Fruit fly (Drosophila melanogaster) whole organism, adult: Measurements from ENCODE around the gene CG15773.
A peak's percentile ranks its signal among the peaks of the same experiment; 100 is the strongest.

Experiments
- CG11617 ChIP-seq: fragments of 200-800 bp; sonication (Bioruptor generic); optimal IDR thresholded peaks from 2 replicates; lab custom pipeline; 2017; ENCODE audit warnings: mild to moderate bottlenecking, missing biosample characterization, missing genetic modification reagents, missing genetic modification characterization
- CG12768 ChIP-seq: fragments of 200-800 bp; sonication (Bioruptor generic); optimal IDR thresholded peaks from 2 replicates; lab custom pipeline; 2017; ENCODE audit warnings: missing biosample characterization, missing genetic modification characterization, mild to moderate bottlenecking, moderate library complexity, missing genetic modification reagents
- CG14711 ChIP-seq: fragments of 200-800 bp; sonication (Bioruptor generic); optimal IDR thresholded peaks from 2 replicates; lab custom pipeline; 2018; ENCODE audit warnings: missing biosample characterization, mild to moderate bottlenecking, missing genetic modification characterization, moderate library complexity
- CG1620 ChIP-seq: fragments of 200-800 bp; sonication (Bioruptor generic); optimal IDR thresholded peaks from 2 replicates; lab custom pipeline; 2016; ENCODE audit warnings: missing biosample characterization, missing genetic modification characterization
- CG33017 ChIP-seq: fragments of 200-800 bp; sonication (Bioruptor generic); optimal IDR thresholded peaks from 2 replicates; lab custom pipeline; 2018; ENCODE audit warnings: missing biosample characterization, mild to moderate bottlenecking, missing genetic modification characterization, moderate library complexity
- CG5204 ChIP-seq: fragments of 200-800 bp; sonication (Bioruptor generic); optimal IDR thresholded peaks from 2 replicates; lab custom pipeline; 2016; ENCODE audit warnings: missing biosample characterization, missing genetic modification characterization
- CG7045 ChIP-seq: fragments of 200-800 bp; sonication (Bioruptor generic); optimal IDR thresholded peaks from 2 replicates; lab custom pipeline; 2017; ENCODE audit warnings: missing biosample characterization, mild to moderate bottlenecking, missing genetic modification characterization
- CG7101 ChIP-seq: fragments of 200-800 bp; sonication (Bioruptor generic); optimal IDR thresholded peaks from 2 replicates; lab custom pipeline; 2018; ENCODE audit warnings: missing biosample characterization, mild to moderate bottlenecking, missing genetic modification characterization, moderate library complexity
- Clk ChIP-seq: fragments of 200-800 bp; sonication (Bioruptor generic); optimal IDR thresholded peaks from 2 replicates; lab custom pipeline; 2017; ENCODE audit warnings: missing biosample characterization, missing genetic modification characterization
- Crg-1 ChIP-seq: fragments of 200-800 bp; sonication (Bioruptor generic); optimal IDR thresholded peaks from 2 replicates; lab custom pipeline; 2016; ENCODE audit warnings: missing biosample characterization, missing genetic modification characterization
- Hr96 ChIP-seq: fragments of 200-800 bp; sonication (Bioruptor generic); optimal IDR thresholded peaks from 2 replicates; lab custom pipeline; 2016; ENCODE audit warnings: missing biosample characterization, missing genetic modification characterization
- Mnt ChIP-seq: fragments of 200-800 bp; sonication (Bioruptor generic); optimal IDR thresholded peaks from 2 replicates; lab custom pipeline; 2016; ENCODE audit warnings: missing biosample characterization, mild to moderate bottlenecking, missing genetic modification characterization
- bab1 ChIP-seq: fragments of 200-800 bp; sonication (Bioruptor generic); optimal IDR thresholded peaks from 3 replicates; lab custom pipeline; 2019; ENCODE audit warnings: missing biosample characterization, mild to moderate bottlenecking, missing genetic modification characterization, moderate library complexity
- cic ChIP-seq: fragments of 200-800 bp; sonication (Bioruptor generic); optimal IDR thresholded peaks from 2 replicates; lab custom pipeline; 2017; ENCODE audit warnings: missing biosample characterization, mild to moderate bottlenecking, missing genetic modification characterization, moderate library complexity
- cnc ChIP-seq, 2 experiments: fragments of >200 bp; optimal IDR thresholded peaks; 2 replicates each; lab custom pipeline; 2017
- kay ChIP-seq: fragments of 200-800 bp; sonication (Bioruptor generic); peaks from one replicate; lab custom pipeline; 2016; ENCODE audit warnings: missing biosample characterization, missing genetic modification characterization, borderline replicate concordance
- ovo ChIP-seq: fragments of 200-800 bp; sonication (Bioruptor generic); optimal IDR thresholded peaks from 2 replicates; lab custom pipeline; 2016; ENCODE audit warnings: missing biosample characterization, missing genetic modification characterization
- pad ChIP-seq: fragments of 200-800 bp; sonication (Bioruptor generic); optimal IDR thresholded peaks from 3 replicates; lab custom pipeline; 2017; ENCODE audit warnings: missing biosample characterization, missing genetic modification characterization, mild to moderate bottlenecking, moderate library complexity, missing genetic modification reagents
- tj ChIP-seq: fragments of 200-800 bp; sonication (Bioruptor generic); optimal IDR thresholded peaks from 3 replicates; lab custom pipeline; 2017; ENCODE audit warnings: missing biosample characterization, mild to moderate bottlenecking, missing genetic modification characterization, moderate library complexity
- toe ChIP-seq: fragments of 200-800 bp; sonication (Bioruptor generic); optimal IDR thresholded peaks from 2 replicates; lab custom pipeline; 2016; ENCODE audit warnings: missing biosample characterization, missing genetic modification characterization

CG15773 gene

DNA sequence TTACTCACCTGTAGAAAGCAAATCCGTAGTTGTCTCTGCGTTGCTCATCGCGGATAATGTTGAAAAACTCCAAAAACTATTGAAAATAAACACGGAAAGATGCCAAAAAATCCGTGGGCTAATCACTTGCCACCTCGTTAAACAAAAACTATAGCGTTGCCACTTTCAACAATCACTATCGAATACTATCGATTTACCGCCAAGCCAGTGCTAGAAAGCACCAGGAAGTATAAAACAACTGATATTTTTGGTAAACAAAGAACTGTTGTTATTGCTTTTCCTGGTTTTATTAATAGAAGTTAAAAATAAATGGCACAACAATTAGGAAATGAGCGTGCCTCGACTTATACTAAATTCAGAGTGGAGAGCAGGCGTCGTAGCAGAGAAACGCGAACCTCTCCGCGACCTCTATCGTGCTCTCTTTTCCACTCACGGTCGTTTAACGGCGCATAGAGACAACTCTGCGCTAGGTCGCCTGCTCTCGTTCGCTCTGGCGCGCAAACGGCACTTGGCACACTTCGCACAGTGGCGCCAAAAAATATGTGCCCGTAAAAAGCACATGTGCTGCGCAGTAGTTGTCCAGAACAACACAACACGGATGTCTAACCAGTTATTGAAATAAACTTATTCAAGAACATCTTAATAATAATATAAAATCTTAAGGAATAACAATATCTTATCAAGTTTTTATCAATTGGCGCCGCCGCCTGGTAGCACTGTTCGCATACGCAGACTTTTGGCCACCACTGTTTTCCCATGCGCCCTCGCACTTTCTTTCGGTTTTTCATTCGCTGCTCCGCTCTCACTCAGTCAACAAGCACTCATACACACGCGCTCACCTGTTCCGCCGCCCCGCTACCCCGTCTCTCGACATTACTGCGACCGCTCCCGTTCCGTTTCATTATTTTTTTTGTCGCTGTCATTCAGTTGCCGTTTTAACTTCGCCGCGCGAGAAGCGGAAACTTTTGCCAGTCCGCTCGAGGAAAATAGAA is 22.6 kb downstream of the CG15773 start, which contains the start of the genes lin-52 and CG15771:
lin-52 (minus strand) TSS at position 122 of the 992 bp plus-strand sequence.
CG15771 (plus strand) TSS at position 738 of the 992 bp plus-strand sequence.
- TF ChIP-seq CG7045 (GFP tag; lab: Kevin White, UChicago) (peak; percentile 94), pad (GFP tag; lab: Kevin White, UChicago) (peak; percentile 93), cnc (optimal IDR thresholded peaks at IDR 0.05; lab: Kevin White, UChicago) (no peak), CG5204 (GFP tag; lab: Kevin White, UChicago) (peak; percentile 90), CG7101 (tag; lab: Kevin White, UChicago) (peak; percentile 97), toe (peak; percentile 85), kay (GFP tag; lab: Kevin White, UChicago) (peak; percentile 95), Hr96 (GFP tag; lab: Kevin White, UChicago) (peak; percentile 91), Clk (GFP tag; lab: Kevin White, UChicago) (peak; percentile 92), CG14711 (tag; lab: Kevin White, UChicago) (peak; percentile 92), Mnt (peak; percentile 100), CG12768 (peak; percentile 95), CG33017 (tag; lab: Kevin White, UChicago) (peak; percentile 93), bab1 (GFP tag; lab: Kevin White, UChicago) (peak; percentile 97), tj (peak; percentile 93), Crg-1 (GFP tag; lab: Kevin White, UChicago) (peak; percentile 87), ovo (GFP tag; lab: Kevin White, UChicago) (peak; percentile 98), CG1620 (GFP tag; lab: Kevin White, UChicago) (peak; percentile 92), CG11617 (GFP tag; lab: Kevin White, UChicago) (peak; percentile 99), cic (GFP tag; lab: Kevin White, UChicago) (peak; percentile 89)

DNA sequence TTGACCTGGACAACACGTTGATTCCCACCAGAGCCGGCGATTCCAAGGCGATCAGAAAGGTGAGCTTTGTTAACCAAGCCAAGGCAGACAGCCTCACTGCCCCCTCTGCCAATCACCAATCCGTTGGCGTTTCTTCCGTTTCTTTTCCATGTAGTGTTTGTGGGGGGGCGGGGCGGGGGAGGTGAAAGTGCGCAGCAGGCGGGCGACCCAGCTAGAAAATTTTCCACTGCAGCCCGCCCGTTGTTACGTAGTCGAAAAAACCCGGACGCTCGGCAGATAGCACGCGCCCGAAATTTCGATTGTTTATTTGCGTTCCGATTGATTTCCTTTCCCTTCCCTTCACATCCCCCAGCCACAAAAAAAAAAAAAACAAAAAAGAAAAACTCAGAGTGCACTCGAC is 23.6 kb downstream of the CG15773 start:
- no peak for TF ChIP-seq CG1620 (GFP tag; lab: Kevin White, UChicago)
- TF ChIP-seq ovo (GFP tag; lab: Kevin White, UChicago): no peak
- no peak for TF ChIP-seq cic (GFP tag; lab: Kevin White, UChicago)
- no peak for TF ChIP-seq Crg-1 (GFP tag; lab: Kevin White, UChicago)
- no peak for TF ChIP-seq CG7101 (tag; lab: Kevin White, UChicago)
- TF ChIP-seq bab1 (GFP tag; lab: Kevin White, UChicago): no peak
- no peak for TF ChIP-seq Clk (GFP tag; lab: Kevin White, UChicago)
- TF ChIP-seq CG7045 (GFP tag; lab: Kevin White, UChicago): no peak
- no peak for TF ChIP-seq tj
- TF ChIP-seq Hr96 (GFP tag; lab: Kevin White, UChicago): no peak
- no peak for TF ChIP-seq CG33017 (tag; lab: Kevin White, UChicago)
- no peak for TF ChIP-seq CG11617 (GFP tag; lab: Kevin White, UChicago)
- no peak for TF ChIP-seq toe

DNA sequence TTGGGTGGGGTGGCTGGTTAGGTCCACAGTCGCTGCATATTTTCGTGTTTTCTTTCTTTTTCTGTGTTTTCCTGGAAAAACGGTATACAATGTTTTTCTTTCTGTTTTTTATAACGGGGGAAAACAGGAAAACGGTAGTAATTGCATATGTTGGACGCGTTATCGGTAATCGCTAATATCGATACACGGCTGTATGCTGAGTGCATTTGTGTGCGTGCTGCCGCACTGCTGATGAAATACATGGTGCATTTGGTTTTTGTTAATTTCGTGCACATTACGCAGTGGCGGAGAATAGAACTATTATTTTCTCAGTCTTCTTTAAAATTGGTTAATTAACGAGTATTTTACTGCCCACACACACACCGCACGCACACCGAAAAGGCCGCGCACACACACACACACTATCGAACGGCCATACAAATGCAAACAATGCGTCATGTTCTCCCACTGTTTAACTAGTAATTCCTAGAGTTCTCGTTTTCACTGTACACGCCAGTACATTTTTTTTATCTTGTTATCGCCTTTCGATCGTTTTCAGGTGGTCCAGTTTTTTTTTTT is 31.0 kb downstream of the CG15773 start:
- TF ChIP-seq cic (GFP tag; lab: Kevin White, UChicago) (no peak), pad (GFP tag; lab: Kevin White, UChicago) (no peak), CG5204 (GFP tag; lab: Kevin White, UChicago) (no peak), Mnt (no peak), cnc (optimal IDR thresholded peaks at IDR 0.05; lab: Kevin White, UChicago) (no peak), CG7045 (GFP tag; lab: Kevin White, UChicago) (no peak), tj (no peak), ovo (GFP tag; lab: Kevin White, UChicago) (no peak), bab1 (GFP tag; lab: Kevin White, UChicago) (no peak), Clk (GFP tag; lab: Kevin White, UChicago) (no peak), toe (no peak), CG14711 (tag; lab: Kevin White, UChicago) (no peak), Hr96 (GFP tag; lab: Kevin White, UChicago) (no peak)

DNA sequence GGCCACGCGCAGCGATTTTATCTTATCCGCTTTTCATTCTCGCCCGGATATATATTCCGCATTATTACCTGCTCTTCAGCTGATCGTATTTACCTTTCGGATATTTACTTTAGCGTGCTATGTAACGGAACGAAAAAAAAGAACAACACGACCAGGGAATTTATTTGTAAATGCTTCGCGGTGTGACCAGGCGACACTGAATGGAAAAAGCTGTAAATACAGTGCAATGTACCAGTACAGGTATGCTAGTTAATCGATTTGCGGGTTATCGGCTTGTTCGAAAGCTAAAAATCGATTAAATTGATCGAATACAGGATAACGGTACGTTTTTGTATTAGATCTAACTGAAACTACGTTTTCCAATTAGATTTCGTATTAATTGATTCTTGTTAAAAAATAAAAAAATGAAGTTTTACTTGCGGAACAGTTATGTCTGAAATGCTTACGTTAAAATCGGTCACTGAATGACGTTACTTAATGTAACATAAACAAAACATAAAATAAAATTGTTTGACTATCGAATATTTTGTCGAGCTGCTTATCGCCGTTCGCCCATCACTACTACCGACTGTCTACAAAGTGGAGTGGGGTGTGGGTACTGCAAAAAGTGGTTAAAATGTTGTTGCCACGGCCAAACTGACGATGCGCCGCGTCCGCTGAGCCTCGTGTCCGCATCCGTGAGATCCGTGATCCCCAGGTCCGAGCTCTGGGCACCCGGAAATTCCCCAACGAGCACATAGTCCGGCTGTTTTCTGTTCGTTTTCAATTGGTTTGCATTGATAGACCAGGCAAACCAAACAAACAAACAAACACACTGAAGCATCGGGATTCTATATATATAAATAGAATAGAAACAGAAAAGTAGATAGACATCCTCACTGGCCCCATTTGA is 31.7 kb downstream of the CG15773 start, which contains the start of the genes MAPk-Ak2 and CG42699:
MAPk-Ak2 (minus strand) TSS at position 203 of the 892 bp plus-strand sequence.
CG42699 (plus strand) TSS at position 553 of the 892 bp plus-strand sequence.
- no peak for TF ChIP-seq Hr96 (GFP tag; lab: Kevin White, UChicago)
- peak; percentile 59 for TF ChIP-seq tj
- TF ChIP-seq Clk (GFP tag; lab: Kevin White, UChicago): peak; percentile 28
- peak; percentile 97 for TF ChIP-seq Crg-1 (GFP tag; lab: Kevin White, UChicago)
- TF ChIP-seq kay (GFP tag; lab: Kevin White, UChicago): peak; percentile 85
- peak; percentile 52 for TF ChIP-seq toe
- TF ChIP-seq cnc (optimal IDR thresholded peaks at IDR 0.05; lab: Kevin White, UChicago): no peak
- peak; percentile 56 for TF ChIP-seq CG33017 (tag; lab: Kevin White, UChicago)
- peak; percentile 95 for TF ChIP-seq CG1620 (GFP tag; lab: Kevin White, UChicago)
- peak; percentile 90 for TF ChIP-seq CG7101 (tag; lab: Kevin White, UChicago)
- TF ChIP-seq Mnt: peak; percentile 94
- peak; percentile 77 for TF ChIP-seq pad (GFP tag; lab: Kevin White, UChicago)
- TF ChIP-seq bab1 (GFP tag; lab: Kevin White, UChicago): peak; percentile 63
- peak; percentile 86 for TF ChIP-seq CG12768
- peak; percentile 90 for TF ChIP-seq CG11617 (GFP tag; lab: Kevin White, UChicago)
- TF ChIP-seq cic (GFP tag; lab: Kevin White, UChicago): peak; percentile 89
- no peak for TF ChIP-seq CG5204 (GFP tag; lab: Kevin White, UChicago)
- peak; percentile 59 for TF ChIP-seq CG7045 (GFP tag; lab: Kevin White, UChicago)
- TF ChIP-seq ovo (GFP tag; lab: Kevin White, UChicago): peak; percentile 98
- TF ChIP-seq CG14711 (tag; lab: Kevin White, UChicago): peak; percentile 70
